Worm (Caenorhabditis elegans) whole organism, L4/young adult: ENCODE measurements around the gene ivns-1.

Source experiments
- W03F9.2 ChIP-seq: fragments of 150-350 bp; optimal IDR thresholded peaks from 2 replicates; lab custom pipeline; 2014; ENCODE audit warnings: missing biosample characterization, missing genetic modification characterization
- dao-5 ChIP-seq: sonication (generic microtip); optimal IDR thresholded peaks from 2 replicates; lab custom pipeline; 2016; ENCODE audit warnings: missing genotype, missing genetic modification characterization, moderate library complexity, missing compliant biosample characterization
- him-1 ChIP-seq: sonication (generic microtip); optimal IDR thresholded peaks from 2 replicates; lab custom pipeline; 2016; ENCODE audit warnings: missing genotype, missing genetic modification reagents, missing genetic modification characterization, missing compliant biosample characterization

ce11 chrX:12579774-12580173 lies 54.4 kb downstream of the ivns-1 start, which contains the start of gene T24D5.3:
- TF ChIP-seq him-1 (tag; lab: Kevin White, UChicago) (no peak), W03F9.2 (tag; lab: Kevin White, UChicago) (no peak), dao-5 (no peak)
